Fruit fly (Drosophila melanogaster) whole organism: ENCODE data around the gene zen.

ENCODE experiments used
- CG8478 ChIP-seq: fragments of >200 bp; optimal IDR thresholded peaks from 2 replicates; lab custom pipeline; 2018; ENCODE audit warnings: inconsistent platforms
- Dll ChIP-seq: fragments of >200 bp; optimal IDR thresholded peaks from 2 replicates; lab custom pipeline; 2017
- EcR ChIP-seq, 2 experiments: fragments of >200 bp; optimal IDR thresholded peaks; 2 replicates each; lab custom pipeline; 2017; ENCODE audit warnings: missing biosample characterization in 2 of 2, missing genetic modification characterization in 2 of 2, missing genetic modification reagents in 2 of 2
- pan ChIP-seq: fragments of >200 bp; optimal IDR thresholded peaks from 2 replicates; lab custom pipeline; 2017
- psq ChIP-seq: fragments of >200 bp; optimal IDR thresholded peaks from 2 replicates; lab custom pipeline; 2017
- usp ChIP-seq: fragments of >200 bp; optimal IDR thresholded peaks from 2 replicates; lab custom pipeline; 2017; ENCODE audit warnings: missing biosample characterization, missing genetic modification characterization, mixed read lengths

dm6 chr3R:6755454-6755853 lies 1.5 kb upstream of the zen start:
- TF ChIP-seq Dll (no peak), psq (lab: Kevin White, UChicago) (no peak), pan (lab: Kevin White, UChicago) (no peak), usp (GFP tag; lab: Kevin White, UChicago) (no peak), EcR (GFP tag; optimal IDR thresholded peaks at IDR 0.05; lab: Kevin White, UChicago) (no peak), CG8478 (no peak)
